Worm (Caenorhabditis elegans) whole organism, L4/young adult: ENCODE results near the gene C02E7.7.
"Not testable (repeated sequence)": the region's sequence is repeated elsewhere in the genome, so short reads cannot be mapped to it uniquely, and the experiment has no call there.

ENCODE experiments used
- W03F9.2 ChIP-seq: fragments of 150-350 bp; optimal IDR thresholded peaks from 2 replicates; lab custom pipeline; 2014; ENCODE audit warnings: missing biosample characterization, missing genetic modification characterization
- dao-5 ChIP-seq: sonication (generic microtip); optimal IDR thresholded peaks from 2 replicates; lab custom pipeline; 2016; ENCODE audit warnings: missing genotype, missing genetic modification characterization, moderate library complexity, missing compliant biosample characterization
- him-1 ChIP-seq: sonication (generic microtip); optimal IDR thresholded peaks from 2 replicates; lab custom pipeline; 2016; ENCODE audit warnings: missing genotype, missing genetic modification reagents, missing genetic modification characterization, missing compliant biosample characterization

The C02E7.7 gene

ce11 chrV:4905953-4906352 is 12.4 kb downstream of the C02E7.7 start, which contains the start of gene ugt-14:
Gene ugt-14, plus strand, starts transcription at chrV:4906253.
- TF ChIP-seq him-1 (tag; lab: Kevin White, UChicago) (no peak), W03F9.2 (tag; lab: Kevin White, UChicago) (no peak), dao-5 (no peak)

ce11 chrV:4903696-4904095 is 14.7 kb downstream of the C02E7.7 start, which contains the start of gene ugt-8:
Gene ugt-8, plus strand, starts transcription at chrV:4903930.
- TF ChIP-seq W03F9.2 (tag; lab: Kevin White, UChicago) (no peak), dao-5 (no peak)

- TF ChIP-seq dao-5 = no peak
Measured at ce11 chrV:4901074-4901473, 17.3 kb downstream of the C02E7.7 start, which contains the start of gene ugt-67. Gene ugt-67, plus strand, starts transcription at chrV:4901374.

ce11 chrV:4900020-4900419 is 18.4 kb downstream of the C02E7.7 start, which contains the start of gene ugt-10:
Gene ugt-10, minus strand, starts transcription at chrV:4900120.
- TF ChIP-seq him-1 (tag; lab: Kevin White, UChicago); W03F9.2 (tag; lab: Kevin White, UChicago); dao-5: not testable (repeated sequence)

ce11 chrV:4895744-4896143 is 22.6 kb downstream of the C02E7.7 start, which contains the start of gene ugt-9:
Gene ugt-9, plus strand, starts transcription at chrV:4896048.
- TF ChIP-seq W03F9.2 (tag; lab: Kevin White, UChicago) (no peak), him-1 (tag; lab: Kevin White, UChicago) (no peak), dao-5 (no peak)

- TF ChIP-seq him-1 (tag; lab: Kevin White, UChicago) (no peak), W03F9.2 (tag; lab: Kevin White, UChicago) (no peak), dao-5 (no peak)
Measured at ce11 chrV:4894971-4895370, 23.4 kb downstream of the C02E7.7 start, which contains the start of gene ugt-11. Gene ugt-11, minus strand, starts transcription at chrV:4895071.

ce11 chrV:4891305-4891704 is 27.1 kb downstream of the C02E7.7 start:
- TF ChIP-seq W03F9.2 (tag; lab: Kevin White, UChicago) (no peak), him-1 (tag; lab: Kevin White, UChicago) (no peak), dao-5 (no peak)

- TF ChIP-seq dao-5 (no peak), him-1 (tag; lab: Kevin White, UChicago) (no peak), W03F9.2 (tag; lab: Kevin White, UChicago) (no peak)
Measured at ce11 chrV:4890781-4891180, 27.6 kb downstream of the C02E7.7 start.

ce11 chrV:4889976-4890479 is 28.3 kb downstream of the C02E7.7 start, which contains the start of gene T19H12.2:
Gene T19H12.2, plus strand, starts transcription at chrV:4890429.
- no peak for TF ChIP-seq dao-5
- no peak for TF ChIP-seq him-1 (tag; lab: Kevin White, UChicago)
- TF ChIP-seq W03F9.2 (tag; lab: Kevin White, UChicago) = peak; percentile 2

ce11 chrV:4889477-4889876 is 28.9 kb downstream of the C02E7.7 start, which contains the start of gene ugt-12:
Gene ugt-12, minus strand, starts transcription at chrV:4889629.
- TF ChIP-seq W03F9.2 (tag; lab: Kevin White, UChicago) (no peak), dao-5 (no peak), him-1 (tag; lab: Kevin White, UChicago) (no peak)

- no peak for TF ChIP-seq W03F9.2 (tag; lab: Kevin White, UChicago)
- no peak for TF ChIP-seq dao-5
- no peak for TF ChIP-seq him-1 (tag; lab: Kevin White, UChicago)
Measured at ce11 chrV:4885372-4885771, 33.0 kb downstream of the C02E7.7 start, which contains the start of gene T19H12.3. Gene T19H12.3, plus strand, starts transcription at chrV:4885672.

- TF ChIP-seq dao-5 = no peak
- no peak for TF ChIP-seq him-1 (tag; lab: Kevin White, UChicago)
- no peak for TF ChIP-seq W03F9.2 (tag; lab: Kevin White, UChicago)
Measured at ce11 chrV:4884490-4884889, 33.9 kb downstream of the C02E7.7 start, which contains the start of gene T19H12.12. Gene T19H12.12, plus strand, starts transcription at chrV:4884790.

- TF ChIP-seq him-1 (tag; lab: Kevin White, UChicago) = no peak
- no peak for TF ChIP-seq dao-5
- no peak for TF ChIP-seq W03F9.2 (tag; lab: Kevin White, UChicago)
Measured at ce11 chrV:4881377-4881776, 37.0 kb downstream of the C02E7.7 start, which contains the start of gene str-32. Gene str-32, minus strand, starts transcription at chrV:4881477.

ce11 chrV:4879251-4879650 is 39.1 kb downstream of the C02E7.7 start, which contains the start of gene T19H12.15:
Gene T19H12.15, minus strand, starts transcription at chrV:4879351.
- no peak for TF ChIP-seq W03F9.2 (tag; lab: Kevin White, UChicago)
- no peak for TF ChIP-seq him-1 (tag; lab: Kevin White, UChicago)
- no peak for TF ChIP-seq dao-5

ce11 chrV:4877587-4877986 is 40.8 kb downstream of the C02E7.7 start, which contains the start of gene T19H12.6:
Gene T19H12.6, minus strand, starts transcription at chrV:4877687.
- TF ChIP-seq W03F9.2 (tag; lab: Kevin White, UChicago) (no peak), dao-5 (no peak)
